Fruit fly (Drosophila melanogaster) whole organism: ENCODE data around the gene CG7140.

Experiments used
- CG8478 ChIP-seq: fragments of >200 bp; optimal IDR thresholded peaks from 2 replicates; lab custom pipeline; 2018; ENCODE audit warnings: inconsistent platforms
- Dll ChIP-seq: fragments of >200 bp; optimal IDR thresholded peaks from 2 replicates; lab custom pipeline; 2017
- EcR ChIP-seq, 2 experiments: fragments of >200 bp; optimal IDR thresholded peaks; 2 replicates each; lab custom pipeline; 2017; ENCODE audit warnings: missing biosample characterization in 2 of 2, missing genetic modification characterization in 2 of 2, missing genetic modification reagents in 2 of 2
- pan ChIP-seq: fragments of >200 bp; optimal IDR thresholded peaks from 2 replicates; lab custom pipeline; 2017
- psq ChIP-seq: fragments of >200 bp; optimal IDR thresholded peaks from 2 replicates; lab custom pipeline; 2017

- TF ChIP-seq psq (lab: Kevin White, UChicago): no peak
- TF ChIP-seq EcR (GFP tag; optimal IDR thresholded peaks at IDR 0.05; lab: Kevin White, UChicago): no peak
- no peak for TF ChIP-seq Dll (lab: Kevin White, UChicago)
- no peak for TF ChIP-seq CG8478
- no peak for TF ChIP-seq pan (lab: Kevin White, UChicago)
These were observed 42.4 kb upstream of the CG7140 start for dm6 chr3L:22070506-22070905.
